Fruit fly (Drosophila melanogaster): ENCODE measurements around the gene CG18789.

The CG18789 gene

dm6 chr2L:11949917-11950316, 45.3 kb downstream of the CG18789 start (continued):
- TF ChIP-seq Atf-2 (GFP tag; optimal IDR thresholded peaks at IDR 0.05) (peak; percentile 9), en (GFP tag; optimal IDR thresholded peaks at IDR 0.05) (no peak), Sry-β (GFP tag; optimal IDR thresholded peaks at IDR 0.05) (no peak), Hmr (GFP tag; optimal IDR thresholded peaks at IDR 0.05) (no peak), Ets97D (GFP tag; optimal IDR thresholded peaks at IDR 0.05) (no peak), wor (GFP tag; IDR thresholded peaks at IDR 0.05) (peak; percentile 48), MTF-1 (GFP tag; optimal IDR thresholded peaks at IDR 0.05; ENCODE audit: borderline replicate concordance) (no peak), CG4617 (GFP tag; optimal IDR thresholded peaks at IDR 0.05; ENCODE audit: borderline replicate concordance) (no peak), Rfx (GFP tag; IDR thresholded peaks at IDR 0.05) (0 out of 2 replicates have a peak, but pooled peaks have one; percentile 8), C15 (GFP tag; IDR thresholded peaks at IDR 0.05) (no peak), CG3163 (GFP tag; optimal IDR thresholded peaks at IDR 0.05) (no peak), rib (GFP tag; IDR thresholded peaks at IDR 0.05) (no peak), danr (GFP tag; IDR thresholded peaks at IDR 0.05) (no peak), fru (optimal IDR thresholded peaks at IDR 0.05) (no peak), CG3407 (GFP tag; optimal IDR thresholded peaks at IDR 0.05) (no peak), CG6689 (GFP tag; IDR thresholded peaks at IDR 0.05) (peak; percentile 56), emc (GFP tag; optimal IDR thresholded peaks at IDR 0.05) (no peak), Pdp1 (GFP tag; optimal IDR thresholded peaks at IDR 0.05) (peak; percentile 20 to 21), ken (GFP tag; IDR thresholded peaks at IDR 0.05) (peak; percentile 69; the same call in 2 of the 3 replicates), phol (tag; optimal IDR thresholded peaks at IDR 0.05) (peak; percentile 47), Gug (GFP tag; IDR thresholded peaks at IDR 0.05) (no peak), CG34224 (GFP tag; IDR thresholded peaks at IDR 0.05; ENCODE audit: partially characterized antibody) (no peak), CG1832 (GFP tag; optimal IDR thresholded peaks at IDR 0.05) (no peak), zf30C (GFP tag; optimal IDR thresholded peaks at IDR 0.05) (no peak), CG7839 (tag; optimal IDR thresholded peaks at IDR 0.05) (peak; percentile 55), fu2 (GFP tag; optimal IDR thresholded peaks at IDR 0.05) (no peak), ewg (GFP tag; optimal IDR thresholded peaks at IDR 0.05) (peak; percentile 6), CG18764 (GFP tag; optimal IDR thresholded peaks at IDR 0.05) (no peak), Side (GFP tag; optimal IDR thresholded peaks at IDR 0.05) (no peak), Fer2 (tag; optimal IDR thresholded peaks at IDR 0.05) (no peak), tio (GFP tag; optimal IDR thresholded peaks at IDR 0.05) (peak; percentile 22), unpg (GFP tag; optimal IDR thresholded peaks at IDR 0.05) (peak; percentile 56), Scr (GFP tag; IDR thresholded peaks at IDR 0.05; ENCODE audit: partially characterized antibody) (no peak), CG8765 (GFP tag; IDR thresholded peaks at IDR 0.05) (peak; percentile 55; the same call in 1 of the 2 replicates), sna (GFP tag; IDR thresholded peaks at IDR 0.05; ENCODE audit: partially characterized antibody) (no peak), CTCF (GFP tag; optimal IDR thresholded peaks at IDR 0.05) (no peak), CG42726 (GFP tag; IDR thresholded peaks at IDR 0.05; ENCODE audit: partially characterized antibody) (no peak), CG2120 (GFP tag; optimal IDR thresholded peaks at IDR 0.05) (no peak), CG32772 (GFP tag; IDR thresholded peaks at IDR 0.05) (0 out of 2 replicates have a peak, but pooled peaks have one; percentile 27), CG10209 (GFP tag; optimal IDR thresholded peaks at IDR 0.05) (peak; percentile 14), CG15514 (GFP tag; optimal IDR thresholded peaks at IDR 0.05) (no peak), BtbVII (GFP tag; optimal IDR thresholded peaks at IDR 0.05) (no peak), CG11723 (GFP tag; optimal IDR thresholded peaks at IDR 0.05) (peak; percentile 3), crp (GFP tag; optimal IDR thresholded peaks at IDR 0.05) (no peak), CG15601 (tag; optimal IDR thresholded peaks at IDR 0.05) (no peak), abd-A (tag; optimal IDR thresholded peaks at IDR 0.05) (no peak), ttk (GFP tag; IDR thresholded peaks at IDR 0.05) (peak; percentile 64; the same call in 1 of the 2 replicates), MESR4 (GFP tag; optimal IDR thresholded peaks at IDR 0.05) (no peak), hkb (optimal IDR thresholded peaks at IDR 0.05) (no peak), hkb (GFP tag; IDR thresholded peaks at IDR 0.05) (peak; percentile 71), fd3F (GFP tag; optimal IDR thresholded peaks at IDR 0.05) (no peak)
